Worm (Caenorhabditis elegans) whole organism, late embryonic: ENCODE data around the gene F29A7.4.
A peak's percentile ranks its signal among the peaks of the same experiment; 100 is the strongest.

Experiments used
- F13H6.1 ChIP-seq: sonication (generic microtip); optimal IDR thresholded peaks from 2 replicates; lab custom pipeline; 2016; ENCODE audit warnings: missing genetic modification characterization, missing compliant biosample characterization
- T23F11.4 ChIP-seq: fragments of 200-800 bp; sonication (Bioruptor generic); optimal IDR thresholded peaks from 2 replicates; lab custom pipeline; 2018; ENCODE audit warnings: mild to moderate bottlenecking, missing genetic modification characterization, missing compliant biosample characterization
- ahr-1 ChIP-seq: sonication (generic microtip); optimal IDR thresholded peaks from 2 replicates; lab custom pipeline; 2016; ENCODE audit warnings: missing genetic modification characterization, missing compliant biosample characterization
- ceh-19 ChIP-seq: fragments of 200-800 bp; sonication (Bioruptor generic); optimal IDR thresholded peaks from 2 replicates; lab custom pipeline; 2018; ENCODE audit warnings: mild to moderate bottlenecking, missing genetic modification characterization, missing compliant biosample characterization
- ceh-30 ChIP-seq: fragments of 150-350 bp; optimal IDR thresholded peaks from 2 replicates; lab custom pipeline; 2014; ENCODE audit warnings: missing biosample characterization, missing genetic modification characterization
- ceh-34 ChIP-seq: sonication (generic microtip); optimal IDR thresholded peaks from 2 replicates; lab custom pipeline; 2016; ENCODE audit warnings: mild to moderate bottlenecking, missing genetic modification characterization, missing compliant biosample characterization
- ceh-45 ChIP-seq: fragments of 200-800 bp; sonication (Bioruptor generic); IDR thresholded peaks from 2 replicates; pipeline ENCODE4 v1.3.6; 2022; ENCODE audit warnings: missing genetic modification reagents, missing genetic modification characterization, missing compliant biosample characterization
- ceh-48 ChIP-seq: sonication (generic microtip); optimal IDR thresholded peaks from 2 replicates; lab custom pipeline; 2016; ENCODE audit warnings: missing genetic modification characterization, inconsistent platforms, missing compliant biosample characterization
- ceh-6 ChIP-seq: fragments of 200-800 bp; sonication (Bioruptor generic); optimal IDR thresholded peaks from 2 replicates; lab custom pipeline; 2018; ENCODE audit warnings: mild to moderate bottlenecking, missing genetic modification characterization, missing compliant biosample characterization
- ceh-9 ChIP-seq: sonication (generic microtip); optimal IDR thresholded peaks from 2 replicates; lab custom pipeline; 2016; ENCODE audit warnings: mild to moderate bottlenecking, missing genetic modification characterization, inconsistent platforms, missing compliant biosample characterization
- dve-1 ChIP-seq: sonication (generic microtip); optimal IDR thresholded peaks from 2 replicates; lab custom pipeline; 2017; ENCODE audit warnings: antibody characterized with exemption, mild to moderate bottlenecking, missing genetic modification characterization, missing compliant biosample characterization
- elt-2 ChIP-seq: sonication (generic microtip); optimal IDR thresholded peaks from 2 replicates; lab custom pipeline; 2016; ENCODE audit warnings: missing genetic modification reagents, missing genetic modification characterization, missing compliant biosample characterization
- elt-4 ChIP-seq: sonication (generic microtip); optimal IDR thresholded peaks from 2 replicates; lab custom pipeline; 2016; ENCODE audit warnings: missing genetic modification characterization, missing compliant biosample characterization
- eyg-1 ChIP-seq: sonication (generic microtip); optimal IDR thresholded peaks from 2 replicates; lab custom pipeline; 2016; ENCODE audit warnings: missing genotype, missing genetic modification characterization, missing compliant biosample characterization
- gmeb-2 ChIP-seq: sonication (generic microtip); optimal IDR thresholded peaks from 2 replicates; lab custom pipeline; 2016; ENCODE audit warnings: missing genetic modification characterization, inconsistent platforms, missing compliant biosample characterization
- lim-6 ChIP-seq: sonication (generic microtip); optimal IDR thresholded peaks from 2 replicates; lab custom pipeline; 2016; ENCODE audit warnings: missing genetic modification characterization, missing compliant biosample characterization
- lin-11 ChIP-seq: fragments of 200-800 bp; sonication (Bioruptor generic); optimal IDR thresholded peaks from 2 replicates; lab custom pipeline; 2018; ENCODE audit warnings: mild to moderate bottlenecking, missing genetic modification characterization, missing compliant biosample characterization
- madf-2 ChIP-seq: sonication (generic microtip); optimal IDR thresholded peaks from 2 replicates; lab custom pipeline; 2017; ENCODE audit warnings: missing genetic modification characterization, missing compliant biosample characterization
- nfya-1 ChIP-seq: sonication (generic microtip); optimal IDR thresholded peaks from 2 replicates; lab custom pipeline; 2017; ENCODE audit warnings: missing genetic modification characterization, mild to moderate bottlenecking, missing compliant biosample characterization, antibody characterized with exemption, moderate library complexity
- nhr-11 ChIP-seq: fragments of 150-350 bp; optimal IDR thresholded peaks from 2 replicates; lab custom pipeline; 2014; ENCODE audit warnings: missing biosample characterization, missing genetic modification characterization
- nhr-232 ChIP-seq: sonication (generic microtip); optimal IDR thresholded peaks from 2 replicates; lab custom pipeline; 2016; ENCODE audit warnings: missing genetic modification characterization, missing compliant biosample characterization
- npax-4 ChIP-seq: sonication (generic microtip); optimal IDR thresholded peaks from 2 replicates; lab custom pipeline; 2016; ENCODE audit warnings: missing genetic modification characterization, missing compliant biosample characterization
- pag-3 ChIP-seq: sonication (generic microtip); optimal IDR thresholded peaks from 2 replicates; lab custom pipeline; 2016; ENCODE audit warnings: missing compliant biosample characterization, missing genetic modification characterization, borderline replicate concordance
- pat-9 ChIP-seq: fragments of 200-800 bp; sonication (Bioruptor generic); optimal IDR thresholded peaks from 2 replicates; lab custom pipeline; 2018; ENCODE audit warnings: mild to moderate bottlenecking, missing genetic modification characterization, moderate library complexity, missing compliant biosample characterization
- pha-4 ChIP-seq: fragments of 150-350 bp; optimal IDR thresholded peaks from 2 replicates; lab custom pipeline; 2018; ENCODE audit warnings: missing biosample characterization, missing genetic modification reagents, missing genetic modification characterization
- pros-1 ChIP-seq: fragments of 150-350 bp; optimal IDR thresholded peaks from 2 replicates; lab custom pipeline; 2014; ENCODE audit warnings: missing biosample characterization, missing genetic modification reagents, missing genetic modification characterization
- ref-2 ChIP-seq: sonication (generic microtip); optimal IDR thresholded peaks from 2 replicates; lab custom pipeline; 2016; ENCODE audit warnings: missing genetic modification characterization, missing compliant biosample characterization
- rnt-1 ChIP-seq: sonication (generic microtip); optimal IDR thresholded peaks from 2 replicates; lab custom pipeline; 2016; ENCODE audit warnings: missing genetic modification characterization, missing compliant biosample characterization
- sdc-2 ChIP-seq: sonication (generic microtip); optimal IDR thresholded peaks from 2 replicates; lab custom pipeline; 2016; ENCODE audit warnings: missing genotype, missing genetic modification characterization, missing compliant biosample characterization
- sox-4 ChIP-seq: sonication (generic microtip); optimal IDR thresholded peaks from 2 replicates; lab custom pipeline; 2017; ENCODE audit warnings: mild to moderate bottlenecking, missing genetic modification characterization, inconsistent platforms, missing compliant biosample characterization
- tbx-2 ChIP-seq: sonication (generic microtip); optimal IDR thresholded peaks from 2 replicates; lab custom pipeline; 2016; ENCODE audit warnings: missing genetic modification characterization, missing compliant biosample characterization
- ttx-3 ChIP-seq: sonication (generic microtip); optimal IDR thresholded peaks from 2 replicates; lab custom pipeline; 2016; ENCODE audit warnings: missing genetic modification reagents, missing genetic modification characterization, missing compliant biosample characterization
- unc-3 ChIP-seq, 2 experiments: fragments of 200-800 bp in 1 of 2; sonication (Bioruptor generic) in 1 of 2; sonication (generic microtip) in 1 of 2; conservative IDR thresholded peaks in 1 of 2; optimal IDR thresholded peaks in 1 of 2; 2 replicates each; pipeline versions ENCODE4 v1.3.6 to Lab custom; 2016 to 2022; ENCODE audit warnings: missing compliant biosample characterization in 2 of 2, missing genetic modification characterization in 2 of 2, missing genetic modification reagents in 1 of 2
- unc-86 ChIP-seq: sonication (generic microtip); optimal IDR thresholded peaks from 2 replicates; lab custom pipeline; 2016; ENCODE audit warnings: missing genetic modification characterization, missing compliant biosample characterization
- zip-5 ChIP-seq: sonication (generic microtip); optimal IDR thresholded peaks from 2 replicates; lab custom pipeline; 2016; ENCODE audit warnings: missing genetic modification characterization, missing compliant biosample characterization

F29A7.4 gene

DNA sequence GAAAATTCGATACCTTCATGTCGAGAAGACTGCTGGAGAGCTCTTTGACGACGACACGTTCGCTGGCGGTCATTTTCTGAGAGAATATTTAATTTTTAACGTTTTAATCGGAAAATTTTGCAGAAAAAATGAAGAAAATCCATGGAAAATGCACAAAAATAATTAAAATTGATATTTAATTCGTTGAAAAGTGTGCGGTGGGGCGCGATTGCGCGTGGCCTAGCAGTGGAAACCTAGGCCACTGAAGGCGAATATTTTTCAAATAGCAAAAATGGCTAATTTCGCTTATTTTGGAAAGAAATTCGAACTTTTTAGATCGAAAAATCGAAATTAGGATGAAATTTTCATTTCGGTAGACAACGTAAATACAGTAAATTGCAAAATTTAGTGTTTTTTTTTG is 2.7 kb downstream of the F29A7.4 start, which contains the start of gene F29A7.6 (continued):
- TF ChIP-seq eyg-1 (tag; lab: Kevin White, UChicago): peak; percentile 4
- no peak for TF ChIP-seq npax-4 (tag; lab: Kevin White, UChicago)
- no peak for TF ChIP-seq ceh-19 (GFP tag; lab: Kevin White, UChicago)
- no peak for TF ChIP-seq ceh-6 (GFP tag; lab: Kevin White, UChicago)
- TF ChIP-seq pag-3 (tag; lab: Kevin White, UChicago): no peak
- TF ChIP-seq lim-6 (tag; lab: Kevin White, UChicago): peak; percentile 17
- peak; percentile 16 for TF ChIP-seq ceh-30 (tag; lab: Kevin White, UChicago)
- TF ChIP-seq, all 69 proteins: peak for 17

DNA sequence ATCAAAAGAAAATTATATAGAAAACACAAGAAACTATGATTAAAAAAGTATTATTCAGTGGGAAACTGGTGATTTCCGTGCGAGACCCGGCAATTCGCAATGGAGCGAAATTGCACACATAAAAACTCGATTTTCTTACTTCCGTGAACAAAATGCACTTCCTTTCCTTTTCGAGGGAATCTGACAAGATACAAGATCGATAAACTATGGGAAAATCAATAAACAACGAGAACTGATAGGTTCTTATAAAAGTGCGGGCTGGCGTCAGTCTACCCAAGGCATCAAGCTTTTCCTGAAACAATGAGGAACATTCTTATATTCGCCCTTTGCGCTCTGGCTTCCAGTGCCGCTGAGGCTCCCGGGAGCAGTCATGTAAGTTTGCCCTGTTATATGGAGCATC is 3.2 kb downstream of the F29A7.4 start, which contains the start of gene F29A7.3:
TSS of gene F29A7.3 (plus strand) at position 301 of the 400 bp plus-strand sequence.
- no peak for TF ChIP-seq ceh-9 (tag; lab: Kevin White, UChicago)
- peak; percentile 8 for TF ChIP-seq ceh-48 (tag; lab: Kevin White, UChicago)
- TF ChIP-seq, all 69 proteins: peak for 1

DNA sequence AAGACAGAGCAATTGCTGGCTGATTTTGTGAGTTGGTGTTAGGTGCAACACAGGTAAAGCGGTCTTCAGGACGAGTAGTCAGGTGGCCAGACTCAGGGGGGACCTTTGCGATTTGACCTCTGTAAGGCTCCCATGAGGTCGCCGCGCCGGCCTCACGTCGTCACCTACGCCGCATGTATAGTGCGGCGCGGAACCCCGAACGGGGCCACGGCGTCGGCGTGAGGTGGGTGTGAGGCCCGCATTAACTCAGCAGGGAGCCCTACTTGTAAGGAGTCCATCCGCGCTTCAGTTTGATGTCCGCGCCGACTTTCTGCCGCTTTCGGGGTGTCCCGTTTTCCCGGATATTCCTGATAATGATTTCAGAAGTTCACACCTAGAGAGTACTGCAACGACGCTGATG is 4.8 kb downstream of the F29A7.4 start:
- TF ChIP-seq pat-9 (tag; lab: Kevin White, UChicago): no peak
- no peak for TF ChIP-seq dve-1 (tag; lab: Kevin White, UChicago)
- TF ChIP-seq elt-2 (tag; lab: Kevin White, UChicago): no peak
- TF ChIP-seq ceh-45 (GFP tag; lab: Robert Waterston, UW): no peak
- TF ChIP-seq elt-4: peak; percentile 29
- no peak for TF ChIP-seq ahr-1
- TF ChIP-seq ceh-9 (tag; lab: Kevin White, UChicago): no peak
- no peak for TF ChIP-seq pha-4 (tag; lab: Kevin White, UChicago)

DNA sequence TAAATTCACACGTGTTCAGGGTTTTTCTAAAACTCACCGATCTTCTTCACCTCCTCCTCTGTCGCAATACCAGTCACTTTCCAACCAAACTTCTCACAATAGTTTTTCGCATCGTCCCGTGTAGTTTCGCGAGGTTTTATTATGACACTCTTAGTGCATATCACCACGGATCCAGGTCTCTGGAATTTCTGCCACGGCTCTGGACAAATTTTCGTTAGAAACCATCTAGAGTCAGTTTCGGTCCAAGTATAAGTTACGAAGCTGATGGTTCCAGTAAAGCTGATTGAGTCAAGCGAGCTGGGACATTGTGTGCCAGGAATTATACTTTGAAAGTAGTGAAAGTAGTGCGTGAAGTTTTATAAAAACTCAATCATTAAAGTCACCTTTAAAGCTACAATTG is 6.6 kb downstream of the F29A7.4 start:
- TF ChIP-seq zip-5 (no peak), pros-1 (tag; lab: Kevin White, UChicago) (no peak), madf-2 (tag; lab: Kevin White, UChicago) (no peak), T23F11.4 (GFP tag; lab: Kevin White, UChicago) (no peak), nhr-11 (tag; lab: Kevin White, UChicago) (no peak), nhr-232 (no peak), unc-86 (no peak), lin-11 (no peak), ceh-34 (tag; lab: Kevin White, UChicago) (no peak), nfya-1 (tag; lab: Kevin White, UChicago) (no peak), sox-4 (tag; lab: Kevin White, UChicago) (no peak), rnt-1 (tag; lab: Kevin White, UChicago) (no peak)

DNA sequence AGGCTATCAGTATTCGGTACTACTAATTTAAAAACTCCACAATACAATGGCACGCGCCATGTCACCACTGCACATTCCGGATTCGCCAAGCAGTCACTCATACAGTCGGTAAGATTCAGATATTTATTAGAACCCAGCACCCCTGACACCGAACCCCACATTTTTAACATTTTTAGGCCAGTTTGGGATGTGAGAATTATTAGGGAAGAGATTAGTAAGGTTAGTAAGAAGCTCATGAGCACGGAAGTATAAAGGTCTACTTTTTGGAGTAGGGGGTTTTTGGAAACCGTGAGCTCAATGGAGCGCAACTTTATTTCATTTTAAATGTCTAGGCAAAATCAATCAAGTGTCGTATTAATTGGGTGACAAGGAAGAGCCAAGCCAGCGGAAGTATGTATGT is 8.2 kb downstream of the F29A7.4 start, which contains the start of gene F29A7.8:
TSS of gene F29A7.8 (minus strand) at position 101 of the 400 bp plus-strand sequence.
- TF ChIP-seq sdc-2 (tag; lab: Kevin White, UChicago): no peak
- no peak for TF ChIP-seq ttx-3 (tag; lab: Kevin White, UChicago)
- TF ChIP-seq nhr-232: no peak
- no peak for TF ChIP-seq tbx-2
- TF ChIP-seq F13H6.1 (tag; lab: Kevin White, UChicago): no peak
- no peak for TF ChIP-seq gmeb-2 (tag; lab: Kevin White, UChicago)
- TF ChIP-seq ahr-1: no peak
- no peak for TF ChIP-seq ceh-9 (tag; lab: Kevin White, UChicago)
- no peak for TF ChIP-seq ref-2
- no peak for TF ChIP-seq unc-3 (GFP tag; conservative IDR thresholded peaks at IDR 0.05; lab: Robert Waterston, UW)
- no peak for TF ChIP-seq unc-3 (tag; optimal IDR thresholded peaks at IDR 0.05; lab: Kevin White, UChicago)
